Fruit fly (Drosophila melanogaster) whole organism, embryonic: Measurements from ENCODE around the gene sisA.
A peak's percentile ranks its signal among the peaks of the same experiment; 100 is the strongest.

Experiments used
- Abd-B ChIP-seq: fragments of 200-800 bp; sonication (Bioruptor generic); optimal IDR thresholded peaks from 2 replicates; lab custom pipeline; 2018; ENCODE audit warnings: missing biosample characterization, mild to moderate bottlenecking, missing genetic modification characterization, moderate library complexity
- Atf3 ChIP-seq: fragments of 200-800 bp; sonication (Bioruptor generic); optimal IDR thresholded peaks from 3 replicates; lab custom pipeline; 2016; ENCODE audit warnings: missing biosample characterization, missing genetic modification characterization
- Bdp1 ChIP-seq: fragments of 200-800 bp; sonication (Bioruptor generic); optimal IDR thresholded peaks from 3 replicates; lab custom pipeline; 2016; ENCODE audit warnings: missing biosample characterization, missing genetic modification characterization
- CG10462 ChIP-seq: fragments of 200-800 bp; sonication (Bioruptor generic); optimal IDR thresholded peaks from 2 replicates; lab custom pipeline; 2016; ENCODE audit warnings: missing biosample characterization, missing genetic modification characterization
- CG12104 ChIP-seq: fragments of 200-800 bp; sonication (Bioruptor generic); optimal IDR thresholded peaks from 3 replicates; lab custom pipeline; 2016; ENCODE audit warnings: missing biosample characterization, missing genetic modification characterization
- CG14667 ChIP-seq: fragments of 200-800 bp; sonication (Bioruptor generic); IDR thresholded peaks from 2 replicates; pipeline ENCODE4 v1.3.6; 2022; ENCODE audit warnings: missing biosample characterization, missing genetic modification characterization
- CG14710 ChIP-seq: fragments of 200-800 bp; sonication (Bioruptor generic); optimal IDR thresholded peaks from 3 replicates; lab custom pipeline; 2019; ENCODE audit warnings: missing biosample characterization, mild to moderate bottlenecking, missing genetic modification characterization, moderate library complexity
- CG16863 ChIP-seq: fragments of 200-800 bp; sonication (Bioruptor generic); optimal IDR thresholded peaks from 3 replicates; lab custom pipeline; 2016; ENCODE audit warnings: missing biosample characterization, missing genetic modification characterization
- CG2120 ChIP-seq: fragments of 200-800 bp; sonication (Bioruptor generic); optimal IDR thresholded peaks from 3 replicates; lab custom pipeline; 2016; ENCODE audit warnings: missing biosample characterization, missing genetic modification characterization
- CG2875 ChIP-seq: fragments of 200-800 bp; sonication (Bioruptor generic); optimal IDR thresholded peaks from 2 replicates; lab custom pipeline; 2017; ENCODE audit warnings: missing biosample characterization, mild to moderate bottlenecking, missing genetic modification characterization, missing genetic modification reagents
- CG2889 ChIP-seq: fragments of 200-800 bp; sonication (Bioruptor generic); IDR thresholded peaks from 3 replicates; pipeline ENCODE4 v1.3.6; 2022; ENCODE audit warnings: missing biosample characterization, missing genetic modification characterization
- CG32532 ChIP-seq: fragments of 200-800 bp; sonication (Bioruptor generic); IDR thresholded peaks from 2 replicates; pipeline ENCODE4 v1.3.6; 2022; ENCODE audit warnings: missing biosample characterization, missing genetic modification characterization
- CG32767 ChIP-seq: fragments of 200-800 bp; sonication (Bioruptor generic); IDR thresholded peaks from 2 replicates; pipeline ENCODE4 v1.3.6; 2022; ENCODE audit warnings: missing biosample characterization, missing genetic modification characterization
- CG34224 ChIP-seq: fragments of 200-800 bp; sonication (Bioruptor generic); IDR thresholded peaks from 3 replicates; pipeline ENCODE4 v1.3.6; 2022; ENCODE audit warnings: missing biosample characterization, missing genetic modification characterization; ENCODE audit not compliant: partially characterized antibody
- CG6254 ChIP-seq: fragments of 200-800 bp; sonication (Bioruptor generic); optimal IDR thresholded peaks from 3 replicates; lab custom pipeline; 2017; ENCODE audit warnings: mild to moderate bottlenecking, missing biosample characterization, missing genetic modification reagents, missing genetic modification characterization
- CG6683 ChIP-seq: fragments of 200-800 bp; sonication (Bioruptor generic); optimal IDR thresholded peaks from 2 replicates; lab custom pipeline; 2017; ENCODE audit warnings: missing biosample characterization, mild to moderate bottlenecking, missing genetic modification characterization, missing genetic modification reagents
- CG6854 ChIP-seq: fragments of 200-800 bp; sonication (Bioruptor generic); optimal IDR thresholded peaks from 3 replicates; lab custom pipeline; 2017; ENCODE audit warnings: missing biosample characterization, mild to moderate bottlenecking, missing genetic modification characterization
- CG7745 ChIP-seq: fragments of 200-800 bp; sonication (Bioruptor generic); optimal IDR thresholded peaks from 2 replicates; lab custom pipeline; 2018; ENCODE audit warnings: missing biosample characterization, mild to moderate bottlenecking, missing genetic modification characterization, moderate library complexity
- CG8290 ChIP-seq, 3 experiments: fragments of 200-800 bp; sonication (Bioruptor generic); optimal IDR thresholded peaks; 2 replicates each; lab custom pipeline; 2016 to 2019; ENCODE audit warnings: missing biosample characterization in 3 of 3, missing genetic modification characterization in 3 of 3, mild to moderate bottlenecking in 2 of 3, moderate library complexity in 1 of 3
- CTCF ChIP-seq: fragments of 200-800 bp; sonication (Bioruptor generic); optimal IDR thresholded peaks from 2 replicates; lab custom pipeline; 2017; ENCODE audit warnings: missing biosample characterization, mild to moderate bottlenecking, missing genetic modification characterization, moderate library complexity
- CkIIα-i1 ChIP-seq: fragments of 200-800 bp; sonication (Bioruptor generic); IDR thresholded peaks from 2 replicates; pipeline ENCODE4 v1.3.6; 2022; ENCODE audit warnings: missing biosample characterization, missing genetic modification characterization
- Dbx ChIP-seq: fragments of 200-800 bp; sonication (Bioruptor generic); IDR thresholded peaks from 3 replicates; pipeline ENCODE4 v1.3.6; 2022; ENCODE audit warnings: missing biosample characterization, missing genetic modification characterization
- Doc2 ChIP-seq: fragments of 200-800 bp; sonication (Bioruptor generic); IDR thresholded peaks from 2 replicates; pipeline ENCODE4 v1.3.6; 2022; ENCODE audit warnings: missing biosample characterization, missing genetic modification characterization
- Doc3 ChIP-seq: fragments of 200-800 bp; sonication (Bioruptor generic); IDR thresholded peaks from 3 replicates; pipeline ENCODE4 v1.3.6; 2022; ENCODE audit warnings: missing biosample characterization, missing genetic modification characterization; ENCODE audit not compliant: partially characterized antibody
- Eip74EF ChIP-seq, 2 experiments: fragments of 200-800 bp in 1 of 2; fragments of >200 bp in 1 of 2; sonication (Bioruptor generic) in 1 of 2; optimal IDR thresholded peaks; 2 replicates each; lab custom pipeline; 2017 to 2019; ENCODE audit warnings: missing biosample characterization in 2 of 2, missing genetic modification characterization in 2 of 2, mild to moderate bottlenecking in 1 of 2, moderate library complexity in 1 of 2
- Gsc ChIP-seq: fragments of 200-800 bp; sonication (Bioruptor generic); IDR thresholded peaks from 2 replicates; pipeline ENCODE4 v1.3.6; 2022; ENCODE audit warnings: missing biosample characterization, missing genetic modification characterization
- Hr3 ChIP-seq: fragments of 200-800 bp; sonication (Bioruptor generic); optimal IDR thresholded peaks from 3 replicates; lab custom pipeline; 2016; ENCODE audit warnings: missing biosample characterization, missing genetic modification characterization
- Hr51 ChIP-seq, 2 experiments: fragments of 200-800 bp; sonication (Bioruptor generic); optimal IDR thresholded peaks; 2 replicates in 1 of 2; 3 replicates in 1 of 2; lab custom pipeline; 2016 to 2018; ENCODE audit warnings: missing biosample characterization in 2 of 2, missing genetic modification characterization in 2 of 2, mild to moderate bottlenecking in 1 of 2, moderate library complexity in 1 of 2
- Lhr ChIP-seq: fragments of 200-800 bp; sonication (Bioruptor generic); optimal IDR thresholded peaks from 3 replicates; lab custom pipeline; 2017; ENCODE audit warnings: mild to moderate bottlenecking, missing biosample characterization, missing genetic modification reagents, missing genetic modification characterization
- Scr ChIP-seq: fragments of 200-800 bp; sonication (Bioruptor generic); IDR thresholded peaks from 2 replicates; pipeline ENCODE4 v1.3.6; 2022; ENCODE audit warnings: missing biosample characterization, missing genetic modification characterization; ENCODE audit not compliant: partially characterized antibody
- Sox100B ChIP-seq: fragments of 200-800 bp; sonication (Bioruptor generic); optimal IDR thresholded peaks from 3 replicates; lab custom pipeline; 2018; ENCODE audit warnings: missing biosample characterization, mild to moderate bottlenecking, missing genetic modification characterization
- Spps ChIP-seq: fragments of 200-800 bp; sonication (Bioruptor generic); optimal IDR thresholded peaks from 2 replicates; lab custom pipeline; 2018; ENCODE audit warnings: missing biosample characterization, mild to moderate bottlenecking, missing genetic modification characterization
- Tbp ChIP-seq: fragments of >200 bp; optimal IDR thresholded peaks from 2 replicates; lab custom pipeline; 2018; ENCODE audit warnings: missing biosample characterization, missing genetic modification characterization
- abd-A ChIP-seq: fragments of 200-800 bp; sonication (Bioruptor generic); optimal IDR thresholded peaks from 3 replicates; lab custom pipeline; 2019; ENCODE audit warnings: missing biosample characterization, mild to moderate bottlenecking, missing genetic modification characterization, moderate library complexity
- br ChIP-seq: fragments of >200 bp; optimal IDR thresholded peaks from 2 replicates; lab custom pipeline; 2017
- bsh ChIP-seq, 2 experiments: fragments of 200-800 bp; sonication (Bioruptor generic); optimal IDR thresholded peaks; 2 replicates each; lab custom pipeline; 2017 to 2018; ENCODE audit warnings: mild to moderate bottlenecking in 2 of 2, missing biosample characterization in 2 of 2, missing genetic modification characterization in 2 of 2, moderate library complexity in 1 of 2
- emc ChIP-seq: fragments of 200-800 bp; sonication (Bioruptor generic); optimal IDR thresholded peaks from 2 replicates; lab custom pipeline; 2016; ENCODE audit warnings: missing biosample characterization, missing genetic modification characterization
- hb ChIP-seq: fragments of 200-800 bp; sonication (Bioruptor generic); IDR thresholded peaks from 3 replicates; pipeline ENCODE4 v1.3.6; 2022; ENCODE audit warnings: missing biosample characterization, missing genetic modification characterization; ENCODE audit not compliant: partially characterized antibody
- hkb ChIP-seq, 2 experiments: fragments of 200-800 bp in 1 of 2; fragments of >200 bp in 1 of 2; sonication (Bioruptor generic) in 1 of 2; IDR thresholded peaks in 1 of 2; optimal IDR thresholded peaks in 1 of 2; 2 replicates each; pipeline versions ENCODE4 v1.3.6 to Lab custom; 2017 to 2022; ENCODE audit warnings: missing biosample characterization in 1 of 2, missing genetic modification characterization in 1 of 2
- hth ChIP-seq: fragments of >200 bp; optimal IDR thresholded peaks from 2 replicates; lab custom pipeline; 2017; ENCODE audit warnings: inconsistent platforms
- klu ChIP-seq: fragments of 200-800 bp; sonication (Bioruptor generic); IDR thresholded peaks from 2 replicates; pipeline ENCODE4 v1.3.6; 2022; ENCODE audit warnings: missing biosample characterization, missing genetic modification characterization
- lov ChIP-seq, 2 experiments: fragments of 200-800 bp in 1 of 2; fragments of >200 bp in 1 of 2; sonication (Bioruptor generic) in 1 of 2; IDR thresholded peaks in 1 of 2; optimal IDR thresholded peaks in 1 of 2; 2 replicates in 1 of 2; 3 replicates in 1 of 2; pipeline versions ENCODE4 v1.3.6 to Lab custom; 2017 to 2022; ENCODE audit warnings: missing biosample characterization in 1 of 2, missing genetic modification characterization in 1 of 2
- pb ChIP-seq: fragments of 200-800 bp; sonication (Bioruptor generic); optimal IDR thresholded peaks from 3 replicates; lab custom pipeline; 2016; ENCODE audit warnings: missing biosample characterization, missing genetic modification characterization
- ro ChIP-seq: fragments of 200-800 bp; sonication (Bioruptor generic); IDR thresholded peaks from 2 replicates; pipeline ENCODE4 v1.3.6; 2022; ENCODE audit warnings: missing biosample characterization, missing genetic modification characterization
- run ChIP-seq: fragments of 200-800 bp; sonication (Bioruptor generic); optimal IDR thresholded peaks from 3 replicates; lab custom pipeline; 2018; ENCODE audit warnings: missing biosample characterization, mild to moderate bottlenecking, missing genetic modification characterization
- sc ChIP-seq, 3 experiments: fragments of >200 bp in 2 of 3; fragments of 200-800 bp in 1 of 3; sonication (Bioruptor generic) in 1 of 3; optimal IDR thresholded peaks; 2 replicates in 2 of 3; 3 replicates in 1 of 3; lab custom pipeline; 2017; ENCODE audit warnings: mild to moderate bottlenecking in 1 of 3, missing biosample characterization in 1 of 3, missing genetic modification characterization in 1 of 3, missing genetic modification reagents in 1 of 3
- sqz ChIP-seq: fragments of 200-800 bp; sonication (Bioruptor generic); optimal IDR thresholded peaks from 3 replicates; lab custom pipeline; 2018; ENCODE audit warnings: missing biosample characterization, mild to moderate bottlenecking, missing genetic modification characterization
- sug ChIP-seq: fragments of 200-800 bp; optimal IDR thresholded peaks from 2 replicates; lab custom pipeline; 2019; ENCODE audit warnings: missing biosample characterization, mild to moderate bottlenecking, missing genetic modification characterization, moderate library complexity
- tna ChIP-seq: fragments of 200-800 bp; sonication (Bioruptor generic); IDR thresholded peaks from 2 replicates; pipeline ENCODE4 v1.3.6; 2022; ENCODE audit warnings: missing biosample characterization, missing genetic modification characterization; ENCODE audit not compliant: partially characterized antibody
- trh ChIP-seq: fragments of 200-800 bp; sonication (Bioruptor generic); optimal IDR thresholded peaks from 2 replicates; lab custom pipeline; 2016; ENCODE audit warnings: missing biosample characterization, missing genetic modification characterization

Gene sisA

dm6 chrX:11348829-11349228, 26.7 kb upstream of the sisA start, which contains the start of gene CG1738 (continued):
- no peak for TF ChIP-seq tna (GFP tag; lab: Robert Waterston, UW)
- no peak for TF ChIP-seq CG34224 (GFP tag; lab: Robert Waterston, UW)
- peak; percentile 23 for TF ChIP-seq sug (tag; lab: Kevin White, UChicago)
- TF ChIP-seq CG14667, result no peak
- TF ChIP-seq CG7745 (tag; lab: Kevin White, UChicago), result no peak
- no peak for TF ChIP-seq Bdp1 (GFP tag; lab: Kevin White, UChicago)
- TF ChIP-seq Eip74EF (GFP tag; optimal IDR thresholded peaks at IDR 0.05; lab: Kevin White, UChicago), result no peak
- no peak for TF ChIP-seq Doc3 (GFP tag; lab: Robert Waterston, UW)
- TF ChIP-seq trh (GFP tag; lab: Kevin White, UChicago), result no peak
- TF ChIP-seq Tbp (GFP tag; lab: Kevin White, UChicago), result no peak
- TF ChIP-seq hkb (optimal IDR thresholded peaks at IDR 0.05; lab: Kevin White, UChicago), result no peak
- no peak for TF ChIP-seq hkb (GFP tag; IDR thresholded peaks at IDR 0.05; lab: Robert Waterston, UW)
- TF ChIP-seq CG32767 (GFP tag; lab: Robert Waterston, UW), result no peak
- TF ChIP-seq CG6683 (GFP tag; lab: Kevin White, UChicago), result no peak
- TF ChIP-seq sc (optimal IDR thresholded peaks at IDR 0.05; lab: Kevin White, UChicago), result no peak
- no peak for TF ChIP-seq sc (GFP tag; optimal IDR thresholded peaks at IDR 0.05; lab: Kevin White, UChicago)
- TF ChIP-seq CG6254 (GFP tag; lab: Kevin White, UChicago), result no peak
- TF ChIP-seq Doc2, result no peak
- peak in 1 of 2 experiments; percentile 1 for TF ChIP-seq Hr51 (GFP tag; optimal IDR thresholded peaks at IDR 0.05; lab: Kevin White, UChicago)
- no peak for TF ChIP-seq Lhr (GFP tag; lab: Kevin White, UChicago)
- no peak for TF ChIP-seq CG8290 (GFP tag; optimal IDR thresholded peaks at IDR 0.05; lab: Kevin White, UChicago)
- TF ChIP-seq CG8290 (tag; optimal IDR thresholded peaks at IDR 0.05; lab: Kevin White, UChicago), result no peak
- TF ChIP-seq bsh (GFP tag; optimal IDR thresholded peaks at IDR 0.05; lab: Kevin White, UChicago), result peak in 1 of 2 experiments; percentile 4
- TF ChIP-seq Spps (tag; lab: Kevin White, UChicago), result no peak
- TF ChIP-seq hb (GFP tag; lab: Robert Waterston, UW), result no peak
- TF ChIP-seq br, result no peak
- no peak for TF ChIP-seq lov (optimal IDR thresholded peaks at IDR 0.05; lab: Kevin White, UChicago)
- no peak for TF ChIP-seq lov (GFP tag; IDR thresholded peaks at IDR 0.05; lab: Robert Waterston, UW)
- TF ChIP-seq CG14710 (tag; lab: Kevin White, UChicago), result no peak
- no peak for TF ChIP-seq abd-A
- TF ChIP-seq sqz (GFP tag; lab: Kevin White, UChicago), result no peak
- TF ChIP-seq CG6854, result no peak
- no peak for TF ChIP-seq klu (GFP tag; lab: Robert Waterston, UW)
- no peak for TF ChIP-seq Scr (GFP tag; lab: Robert Waterston, UW)
- TF ChIP-seq CG16863 (GFP tag; lab: Kevin White, UChicago), result no peak
- TF ChIP-seq Gsc, result no peak
- TF ChIP-seq CkIIα-i1 (GFP tag; lab: Robert Waterston, UW), result no peak
- TF ChIP-seq Atf3 (GFP tag; lab: Kevin White, UChicago), result no peak
- no peak for TF ChIP-seq run
- no peak for TF ChIP-seq CG2875 (GFP tag; lab: Kevin White, UChicago)
- no peak for TF ChIP-seq CG32532 (GFP tag; lab: Robert Waterston, UW)
- TF ChIP-seq Sox100B, result no peak
- 0 out of 3 replicates have a peak, but pooled peaks have one; percentile 32 for TF ChIP-seq Dbx (GFP tag; lab: Robert Waterston, UW)
- no peak for TF ChIP-seq ro (GFP tag; lab: Robert Waterston, UW)
- no peak for TF ChIP-seq emc
- no peak for TF ChIP-seq CTCF
- no peak for TF ChIP-seq CG2889 (GFP tag; lab: Robert Waterston, UW)
- peak; percentile 36 for TF ChIP-seq CG2120
- no peak for TF ChIP-seq hth (lab: Kevin White, UChicago)
- peak; percentile 3 for TF ChIP-seq Abd-B
- TF ChIP-seq Hr3, result no peak
- no peak for TF ChIP-seq pb
- no peak for TF ChIP-seq CG12104
- TF ChIP-seq CG10462 (GFP tag; lab: Kevin White, UChicago), result no peak
